Worm (Caenorhabditis elegans) whole organism, L3 larva: Measurements from ENCODE around the gene F46F5.10.
A peak's percentile ranks its signal among the peaks of the same experiment; 100 is the strongest.

Source experiments
- aly-2 ChIP-seq: fragments of 150-350 bp; optimal IDR thresholded peaks from 2 replicates; lab custom pipeline; 2014; ENCODE audit warnings: missing biosample characterization, missing genetic modification characterization
- ceh-16 ChIP-seq: sonication (generic microtip); optimal IDR thresholded peaks from 2 replicates; lab custom pipeline; 2017; ENCODE audit warnings: missing biosample characterization, missing genetic modification characterization
- ceh-28 ChIP-seq: fragments of 150-350 bp; optimal IDR thresholded peaks from 2 replicates; lab custom pipeline; 2014; ENCODE audit warnings: missing biosample characterization, missing genetic modification reagents, missing genetic modification characterization
- ceh-82 ChIP-seq: fragments of 150-350 bp; optimal IDR thresholded peaks from 2 replicates; lab custom pipeline; 2014; ENCODE audit warnings: missing biosample characterization, missing genetic modification characterization
- ceh-9 ChIP-seq: sonication (generic microtip); optimal IDR thresholded peaks from 2 replicates; lab custom pipeline; 2018; ENCODE audit warnings: missing biosample characterization, missing genetic modification characterization
- elt-1 ChIP-seq: fragments of 150-350 bp; optimal IDR thresholded peaks from 2 replicates; lab custom pipeline; 2014; ENCODE audit warnings: missing biosample characterization, missing genetic modification characterization
- elt-2 ChIP-seq: sonication (generic microtip); optimal IDR thresholded peaks from 2 replicates; lab custom pipeline; 2016; ENCODE audit warnings: missing genetic modification reagents, mild to moderate bottlenecking, missing genetic modification characterization, missing compliant biosample characterization
- fkh-10 ChIP-seq: sonication (generic microtip); optimal IDR thresholded peaks from 2 replicates; lab custom pipeline; 2017; ENCODE audit warnings: missing biosample characterization, missing genetic modification reagents, missing genetic modification characterization
- hmg-11 ChIP-seq: sonication (generic microtip); optimal IDR thresholded peaks from 2 replicates; lab custom pipeline; 2016; ENCODE audit warnings: missing genetic modification characterization, missing compliant biosample characterization
- lin-15B ChIP-seq: fragments of 150-350 bp; optimal IDR thresholded peaks from 2 replicates; lab custom pipeline; 2014; ENCODE audit warnings: missing biosample characterization, missing genetic modification characterization
- lin-39 ChIP-seq: fragments of 150-350 bp; optimal IDR thresholded peaks from 2 replicates; lab custom pipeline; 2018; ENCODE audit warnings: missing biosample characterization, missing genetic modification reagents, missing genetic modification characterization
- mdl-1 ChIP-seq: fragments of 150-350 bp; optimal IDR thresholded peaks from 2 replicates; lab custom pipeline; 2014; ENCODE audit warnings: missing biosample characterization, missing genetic modification characterization
- nhr-12 ChIP-seq: fragments of 150-350 bp; optimal IDR thresholded peaks from 2 replicates; lab custom pipeline; 2014; ENCODE audit warnings: missing biosample characterization, missing genetic modification characterization
- nhr-76 ChIP-seq: fragments of 150-350 bp; sonication (generic microtip); optimal IDR thresholded peaks from 5 replicates; lab custom pipeline; 2014; ENCODE audit warnings: missing biosample characterization, missing genetic modification characterization
- pha-4 ChIP-seq: fragments of 150-350 bp; optimal IDR thresholded peaks from 2 replicates; lab custom pipeline; 2014; ENCODE audit warnings: missing biosample characterization, missing genetic modification reagents, missing genetic modification characterization
- pqm-1 ChIP-seq: fragments of 150-350 bp; optimal IDR thresholded peaks from 2 replicates; lab custom pipeline; 2017; ENCODE audit warnings: missing biosample characterization, missing genetic modification characterization, inconsistent platforms
- snpc-4 ChIP-seq: fragments of 150-350 bp; optimal IDR thresholded peaks from 2 replicates; lab custom pipeline; 2014; ENCODE audit warnings: missing biosample characterization, missing genetic modification characterization
- tbx-2 ChIP-seq: sonication (generic microtip); optimal IDR thresholded peaks from 2 replicates; lab custom pipeline; 2016; ENCODE audit warnings: mild to moderate bottlenecking, missing genetic modification characterization, missing compliant biosample characterization
- unc-39 ChIP-seq: sonication (generic microtip); optimal IDR thresholded peaks from 4 replicates; lab custom pipeline; 2017; ENCODE audit warnings: missing biosample characterization, missing genetic modification characterization
- unc-62 ChIP-seq: fragments of 150-350 bp; sonication (generic microtip); optimal IDR thresholded peaks from 4 replicates; lab custom pipeline; 2014; ENCODE audit warnings: missing biosample characterization, missing genetic modification reagents, missing genetic modification characterization
- ztf-11 ChIP-seq: fragments of 150-350 bp; optimal IDR thresholded peaks from 2 replicates; lab custom pipeline; 2014; ENCODE audit warnings: missing biosample characterization, missing genetic modification characterization

The F46F5.10 gene

ce11 chrII:872993-873787 lies 49.6 kb downstream of the F46F5.10 start, which contains the start of gene alg-2:
Gene alg-2, plus strand, starts transcription at chrII:873212.
- TF ChIP-seq snpc-4 (tag; lab: Kevin White, UChicago) (peak; percentile 73), hmg-11 (tag; lab: Kevin White, UChicago) (no peak), fkh-10 (GFP tag; lab: Kevin White, UChicago) (no peak), ceh-9 (tag; lab: Kevin White, UChicago) (no peak), pqm-1 (peak; percentile 10), pha-4 (tag; lab: Kevin White, UChicago) (peak; percentile 44), ceh-28 (tag; lab: Kevin White, UChicago) (no peak), unc-39 (no peak), aly-2 (tag; lab: Kevin White, UChicago) (no peak), unc-62 (no peak), lin-39 (tag; lab: Kevin White, UChicago) (peak; percentile 4), ztf-11 (tag; lab: Kevin White, UChicago) (no peak), lin-15B (peak; percentile 54), elt-2 (tag; lab: Kevin White, UChicago) (peak; percentile 31), nhr-76 (tag; lab: Kevin White, UChicago) (no peak), ceh-16 (tag; lab: Kevin White, UChicago) (no peak), nhr-12 (tag; lab: Kevin White, UChicago) (no peak), elt-1 (tag; lab: Kevin White, UChicago) (peak; percentile 6), ceh-82 (no peak), tbx-2 (tag; lab: Kevin White, UChicago) (no peak), mdl-1 (no peak)
